Fruit fly (Drosophila melanogaster) whole organism, embryonic: Measurements from ENCODE around the gene CG3117.

Experiments used
- Antp ChIP-seq: fragments of 200-800 bp; sonication (Bioruptor generic); optimal IDR thresholded peaks from 3 replicates; lab custom pipeline; 2016; ENCODE audit warnings: missing biosample characterization, missing genetic modification characterization
- BtbVII ChIP-seq: fragments of 200-800 bp; sonication (Bioruptor generic); optimal IDR thresholded peaks from 3 replicates; lab custom pipeline; 2017; ENCODE audit warnings: missing biosample characterization, mild to moderate bottlenecking, missing genetic modification characterization
- CG10209 ChIP-seq: fragments of 200-800 bp; sonication (Bioruptor generic); optimal IDR thresholded peaks from 3 replicates; lab custom pipeline; 2017; ENCODE audit warnings: missing biosample characterization, mild to moderate bottlenecking, missing genetic modification characterization, missing genetic modification reagents
- CG10462 ChIP-seq: fragments of 200-800 bp; sonication (Bioruptor generic); optimal IDR thresholded peaks from 2 replicates; lab custom pipeline; 2016; ENCODE audit warnings: missing biosample characterization, missing genetic modification characterization
- CG10543 ChIP-seq: fragments of 200-800 bp; sonication (Bioruptor generic); optimal IDR thresholded peaks from 3 replicates; lab custom pipeline; 2017; ENCODE audit warnings: missing biosample characterization, mild to moderate bottlenecking, missing genetic modification characterization, moderate library complexity
- CG10959 ChIP-seq: fragments of 200-800 bp; sonication (Bioruptor generic); IDR thresholded peaks from 2 replicates; pipeline ENCODE4 v1.3.6; 2022; ENCODE audit warnings: missing biosample characterization, missing genetic modification characterization
- CG11723 ChIP-seq: fragments of 200-800 bp; sonication (Bioruptor generic); optimal IDR thresholded peaks from 2 replicates; lab custom pipeline; 2017; ENCODE audit warnings: missing biosample characterization, mild to moderate bottlenecking, missing genetic modification characterization
- CG12299 ChIP-seq: fragments of 200-800 bp; sonication (Bioruptor generic); optimal IDR thresholded peaks from 2 replicates; lab custom pipeline; 2018; ENCODE audit warnings: missing biosample characterization, mild to moderate bottlenecking, missing genetic modification characterization
- CG12769 ChIP-seq: fragments of 200-800 bp; sonication (Bioruptor generic); optimal IDR thresholded peaks from 2 replicates; lab custom pipeline; 2019; ENCODE audit warnings: missing biosample characterization, mild to moderate bottlenecking, missing genetic modification characterization, moderate library complexity
- CG14965 ChIP-seq: fragments of 200-800 bp; sonication (Bioruptor generic); optimal IDR thresholded peaks from 2 replicates; lab custom pipeline; 2016; ENCODE audit warnings: missing biosample characterization, missing genetic modification characterization, borderline replicate concordance
- CG1603 ChIP-seq: fragments of 200-800 bp; sonication (Bioruptor generic); optimal IDR thresholded peaks from 2 replicates; lab custom pipeline; 2019; ENCODE audit warnings: missing biosample characterization, mild to moderate bottlenecking, missing genetic modification characterization, moderate library complexity
- CG17385 ChIP-seq: fragments of 200-800 bp; sonication (Bioruptor generic); optimal IDR thresholded peaks from 3 replicates; lab custom pipeline; 2018; ENCODE audit warnings: missing biosample characterization, mild to moderate bottlenecking, missing genetic modification characterization
- CG17568 ChIP-seq: fragments of 200-800 bp; sonication (Bioruptor generic); optimal IDR thresholded peaks from 2 replicates; lab custom pipeline; 2018; ENCODE audit warnings: missing biosample characterization, mild to moderate bottlenecking, missing genetic modification characterization, moderate library complexity
- CG17802 ChIP-seq: fragments of 200-800 bp; sonication (Bioruptor generic); optimal IDR thresholded peaks from 2 replicates; lab custom pipeline; 2018; ENCODE audit warnings: missing biosample characterization, mild to moderate bottlenecking, missing genetic modification characterization, moderate library complexity
- CG2678 ChIP-seq: fragments of 200-800 bp; sonication (Bioruptor generic); optimal IDR thresholded peaks from 3 replicates; lab custom pipeline; 2019; ENCODE audit warnings: missing biosample characterization, mild to moderate bottlenecking, missing genetic modification characterization, moderate library complexity
- CG31365 ChIP-seq: fragments of 200-800 bp; sonication (Bioruptor generic); optimal IDR thresholded peaks from 2 replicates; lab custom pipeline; 2018; ENCODE audit warnings: missing biosample characterization, mild to moderate bottlenecking, missing genetic modification characterization
- CG33213 ChIP-seq: fragments of 200-800 bp; sonication (Bioruptor generic); optimal IDR thresholded peaks from 3 replicates; lab custom pipeline; 2016; ENCODE audit warnings: missing biosample characterization, missing genetic modification characterization
- CG3407 ChIP-seq: fragments of 200-800 bp; sonication (Bioruptor generic); optimal IDR thresholded peaks from 2 replicates; lab custom pipeline; 2018; ENCODE audit warnings: missing biosample characterization, mild to moderate bottlenecking, missing genetic modification characterization
- CG8478 ChIP-seq: fragments of >200 bp; optimal IDR thresholded peaks from 2 replicates; lab custom pipeline; 2018
- CG8765 ChIP-seq: fragments of 200-800 bp; sonication (Bioruptor generic); IDR thresholded peaks from 2 replicates; pipeline ENCODE4 v1.3.6; 2022; ENCODE audit warnings: missing biosample characterization, missing genetic modification characterization
- Dbx ChIP-seq: fragments of 200-800 bp; sonication (Bioruptor generic); IDR thresholded peaks from 3 replicates; pipeline ENCODE4 v1.3.6; 2022; ENCODE audit warnings: missing biosample characterization, missing genetic modification characterization
- ERR ChIP-seq: fragments of 200-800 bp; sonication (Bioruptor generic); optimal IDR thresholded peaks from 2 replicates; lab custom pipeline; 2016; ENCODE audit warnings: missing biosample characterization, missing genetic modification characterization
- H2.0 ChIP-seq: fragments of 200-800 bp; sonication (Bioruptor generic); IDR thresholded peaks from 2 replicates; pipeline ENCODE4 v1.3.6; 2022; ENCODE audit warnings: missing biosample characterization, missing genetic modification characterization
- HLH4C ChIP-seq: fragments of 200-800 bp; sonication (Bioruptor generic); IDR thresholded peaks from 3 replicates; pipeline ENCODE4 v1.3.6; 2022; ENCODE audit warnings: missing biosample characterization, missing genetic modification characterization; ENCODE audit not compliant: partially characterized antibody
- Hr39 ChIP-seq: fragments of >200 bp; optimal IDR thresholded peaks from 2 replicates; lab custom pipeline; 2017
- Max ChIP-seq: fragments of 200-800 bp; sonication (Bioruptor generic); optimal IDR thresholded peaks from 2 replicates; lab custom pipeline; 2016; ENCODE audit warnings: missing biosample characterization, mild to moderate bottlenecking, missing genetic modification characterization
- NfI ChIP-seq: fragments of 200-800 bp; sonication (Bioruptor generic); optimal IDR thresholded peaks from 3 replicates; lab custom pipeline; 2018; ENCODE audit warnings: missing biosample characterization, mild to moderate bottlenecking, missing genetic modification characterization, moderate library complexity
- Oli ChIP-seq: fragments of 200-800 bp; sonication (Bioruptor generic); optimal IDR thresholded peaks from 2 replicates; lab custom pipeline; 2018; ENCODE audit warnings: missing biosample characterization, mild to moderate bottlenecking, missing genetic modification characterization, moderate library complexity
- Side ChIP-seq: fragments of 200-800 bp; sonication (Bioruptor generic); optimal IDR thresholded peaks from 2 replicates; lab custom pipeline; 2016; ENCODE audit warnings: missing biosample characterization, missing genetic modification characterization
- Sox102F ChIP-seq: fragments of 200-800 bp; sonication (Bioruptor generic); optimal IDR thresholded peaks from 2 replicates; lab custom pipeline; 2018; ENCODE audit warnings: missing biosample characterization, mild to moderate bottlenecking, missing genetic modification characterization, moderate library complexity
- Spps ChIP-seq: fragments of 200-800 bp; sonication (Bioruptor generic); optimal IDR thresholded peaks from 2 replicates; lab custom pipeline; 2018; ENCODE audit warnings: missing biosample characterization, mild to moderate bottlenecking, missing genetic modification characterization
- Xrp1 ChIP-seq: fragments of 200-800 bp; sonication (Bioruptor generic); IDR thresholded peaks from 2 replicates; pipeline ENCODE4 v1.3.6; 2022; ENCODE audit warnings: missing biosample characterization, missing genetic modification characterization
- bbx ChIP-seq: fragments of 200-800 bp; sonication (Bioruptor generic); IDR thresholded peaks from 2 replicates; pipeline ENCODE4 v1.3.6; 2022; ENCODE audit warnings: missing biosample characterization, missing genetic modification characterization; ENCODE audit not compliant: partially characterized antibody
- chinmo ChIP-seq: fragments of 200-800 bp; sonication (Bioruptor generic); IDR thresholded peaks from 4 replicates; pipeline ENCODE4 v1.3.6; 2022; ENCODE audit warnings: missing biosample characterization, missing genetic modification characterization; ENCODE audit not compliant: partially characterized antibody
- crol ChIP-seq: fragments of 200-800 bp; sonication (Bioruptor generic); IDR thresholded peaks from 2 replicates; pipeline ENCODE4 v1.3.6; 2022; ENCODE audit warnings: missing biosample characterization, missing genetic modification characterization
- cwo ChIP-seq: fragments of 200-800 bp; sonication (Bioruptor generic); optimal IDR thresholded peaks from 3 replicates; lab custom pipeline; 2017; ENCODE audit warnings: missing biosample characterization, missing genetic modification characterization, mild to moderate bottlenecking, moderate library complexity, missing genetic modification reagents
- dati ChIP-seq: fragments of 200-800 bp; sonication (Bioruptor generic); IDR thresholded peaks from 2 replicates; pipeline ENCODE4 v1.3.6; 2022; ENCODE audit warnings: missing biosample characterization, missing genetic modification characterization
- disco-r ChIP-seq: fragments of 200-800 bp; sonication (Bioruptor generic); optimal IDR thresholded peaks from 2 replicates; lab custom pipeline; 2016; ENCODE audit warnings: missing biosample characterization, missing genetic modification characterization
- fd64A ChIP-seq: fragments of 200-800 bp; sonication (Bioruptor generic); optimal IDR thresholded peaks from 3 replicates; lab custom pipeline; 2018; ENCODE audit warnings: missing biosample characterization, mild to moderate bottlenecking, missing genetic modification characterization
- gcm ChIP-seq: fragments of 200-800 bp; sonication (Bioruptor generic); optimal IDR thresholded peaks from 2 replicates; lab custom pipeline; 2019; ENCODE audit warnings: missing biosample characterization, mild to moderate bottlenecking, missing genetic modification characterization, moderate library complexity
- jing ChIP-seq: fragments of 200-800 bp; sonication (Bioruptor generic); optimal IDR thresholded peaks from 2 replicates; lab custom pipeline; 2018; ENCODE audit warnings: missing biosample characterization, mild to moderate bottlenecking, missing genetic modification characterization
- kay ChIP-seq: fragments of 200-800 bp; sonication (Bioruptor generic); optimal IDR thresholded peaks from 2 replicates; lab custom pipeline; 2016; ENCODE audit warnings: missing biosample characterization, missing genetic modification characterization
- nau ChIP-seq: fragments of 200-800 bp; sonication (Bioruptor generic); optimal IDR thresholded peaks from 3 replicates; lab custom pipeline; 2017; ENCODE audit warnings: missing biosample characterization, mild to moderate bottlenecking, missing genetic modification characterization, missing genetic modification reagents
- oc ChIP-seq: fragments of 200-800 bp; sonication (Bioruptor generic); optimal IDR thresholded peaks from 2 replicates; lab custom pipeline; 2018; ENCODE audit warnings: missing biosample characterization, mild to moderate bottlenecking, missing genetic modification characterization, moderate library complexity
- p53 ChIP-seq: fragments of 200-800 bp; sonication (Bioruptor generic); optimal IDR thresholded peaks from 2 replicates; lab custom pipeline; 2016; ENCODE audit warnings: missing biosample characterization, missing genetic modification characterization
- run ChIP-seq: fragments of 200-800 bp; sonication (Bioruptor generic); optimal IDR thresholded peaks from 3 replicates; lab custom pipeline; 2018; ENCODE audit warnings: missing biosample characterization, mild to moderate bottlenecking, missing genetic modification characterization
- sd ChIP-seq: fragments of 200-800 bp; sonication (Bioruptor generic); optimal IDR thresholded peaks from 3 replicates; lab custom pipeline; 2018; ENCODE audit warnings: missing biosample characterization, mild to moderate bottlenecking, missing genetic modification characterization, moderate library complexity
- stc ChIP-seq: fragments of 200-800 bp; sonication (Bioruptor generic); IDR thresholded peaks from 2 replicates; pipeline ENCODE4 v1.3.6; 2022; ENCODE audit warnings: missing biosample characterization, missing genetic modification characterization
- tio ChIP-seq: fragments of 200-800 bp; sonication (Bioruptor generic); optimal IDR thresholded peaks from 2 replicates; lab custom pipeline; 2017; ENCODE audit warnings: missing biosample characterization, missing genetic modification characterization, inconsistent platforms

Gene CG3117

DNA sequence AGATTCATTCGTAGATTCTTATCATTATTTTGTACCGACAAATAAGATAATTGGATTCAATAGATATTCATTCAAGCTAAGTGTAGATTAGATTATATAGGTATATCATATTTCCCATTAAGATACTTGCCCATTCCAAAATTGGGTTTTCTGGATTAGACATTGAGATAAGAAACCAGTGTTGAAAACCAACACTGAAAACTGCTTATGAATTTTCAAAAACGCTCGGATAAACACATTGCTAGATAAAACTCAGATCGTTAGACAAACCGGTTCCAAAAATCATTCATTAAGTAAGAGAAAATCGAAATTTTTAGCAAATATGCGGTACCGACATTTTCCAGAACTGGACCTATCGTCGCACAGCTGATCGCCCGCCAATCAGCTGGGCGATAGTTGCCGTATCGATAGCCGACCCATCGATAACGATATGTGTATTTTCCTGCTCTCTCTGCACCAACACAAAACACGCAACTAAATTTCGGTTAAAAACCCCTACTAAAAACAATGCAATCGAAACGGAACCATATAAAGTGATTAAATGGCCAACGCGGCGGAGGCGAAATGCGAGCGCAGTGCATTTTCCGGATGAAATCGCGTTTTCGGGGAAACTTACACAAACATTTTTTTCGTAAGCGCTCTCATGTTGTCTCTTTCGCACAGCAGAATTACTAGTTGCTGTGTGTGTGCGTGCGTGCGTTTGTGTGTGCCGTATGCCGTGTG lies 38.7 kb upstream of the CG3117 start, which contains the start of the genes NTPase and lilli:
Gene NTPase (minus strand): TSS at position 348 of the 723 bp plus-strand sequence.
Gene lilli (plus strand): TSS at position 427 of the 723 bp plus-strand sequence.
- TF ChIP-seq tio (GFP tag; lab: Kevin White, UChicago) (peak; percentile 77), Spps (tag; lab: Kevin White, UChicago) (peak; percentile 1), CG1603 (tag; lab: Kevin White, UChicago) (peak; percentile 57), Hr39 (no peak), H2.0 (GFP tag; lab: Robert Waterston, UW) (peak; percentile 30), CG2678 (no peak), dati (no peak), sd (peak; percentile 39), CG10543 (GFP tag; lab: Kevin White, UChicago) (no peak), Antp (GFP tag; lab: Kevin White, UChicago) (peak; percentile 85), run (tag; lab: Kevin White, UChicago) (no peak), CG17385 (GFP tag; lab: Kevin White, UChicago) (no peak), Max (peak; percentile 53), CG17802 (tag; lab: Kevin White, UChicago) (peak; percentile 39), disco-r (GFP tag; lab: Kevin White, UChicago) (peak; percentile 41), CG11723 (peak; percentile 31), Sox102F (GFP tag; lab: Kevin White, UChicago) (peak; percentile 22), fd64A (no peak), CG10209 (GFP tag; lab: Kevin White, UChicago) (peak; percentile 59), CG31365 (tag; lab: Kevin White, UChicago) (no peak), cwo (peak; percentile 25), stc (GFP tag; lab: Robert Waterston, UW) (0 out of 2 replicates have a peak, but pooled peaks have one; percentile 16), CG3407 (GFP tag; lab: Kevin White, UChicago) (no peak), p53 (GFP tag; lab: Kevin White, UChicago) (peak; percentile 64), kay (GFP tag; lab: Kevin White, UChicago) (peak; percentile 44), chinmo (GFP tag; lab: Robert Waterston, UW) (peak; percentile 75; the same call in 3 of the 4 replicates), CG33213 (GFP tag; lab: Kevin White, UChicago) (peak; percentile 85), CG12299 (tag; lab: Kevin White, UChicago) (no peak), gcm (GFP tag; lab: Kevin White, UChicago) (no peak), crol (GFP tag; lab: Robert Waterston, UW) (0 out of 2 replicates have a peak, but pooled peaks have one; percentile 12), BtbVII (GFP tag; lab: Kevin White, UChicago) (peak; percentile 15), oc (peak; percentile 22), CG8765 (GFP tag; lab: Robert Waterston, UW) (no peak), CG17568 (GFP tag; lab: Kevin White, UChicago) (peak; percentile 40), CG8478 (peak; percentile 98), Oli (no peak), Xrp1 (GFP tag; lab: Robert Waterston, UW) (peak; percentile 68; the same call in 1 of the 2 replicates), NfI (peak; percentile 33), CG10959 (GFP tag; lab: Robert Waterston, UW) (peak; percentile 31; the same call in 1 of the 2 replicates), ERR (GFP tag; lab: Kevin White, UChicago) (peak; percentile 74), Side (GFP tag; lab: Kevin White, UChicago) (peak; percentile 80), CG14965 (GFP tag; lab: Kevin White, UChicago) (no peak), Dbx (GFP tag; lab: Robert Waterston, UW) (peak; percentile 76), HLH4C (GFP tag; lab: Robert Waterston, UW) (peak; percentile 92), jing (GFP tag; lab: Kevin White, UChicago) (no peak), bbx (GFP tag; lab: Robert Waterston, UW) (peak; percentile 96), CG12769 (tag; lab: Kevin White, UChicago) (no peak), nau (GFP tag; lab: Kevin White, UChicago) (no peak), CG10462 (GFP tag; lab: Kevin White, UChicago) (peak; percentile 22)
